Worm (Caenorhabditis elegans): ENCODE results near the gene nhr-95.

nhr-95 gene

ce11 chrV:19050438-19050837, 32.0 kb downstream of the nhr-95 start, which contains the start of gene asp-1 (continued):
- TF ChIP-seq madf-3 (GFP tag; IDR thresholded peaks at IDR 0.05) (0 out of 2 replicates have a peak, but pooled peaks have one; percentile 3), lir-1 (GFP tag; conservative IDR thresholded peaks at IDR 0.05) (no peak), ceh-100 (GFP tag; IDR thresholded peaks at IDR 0.05) (no peak), ceh-27 (GFP tag; optimal IDR thresholded peaks at IDR 0.05) (no peak), mxl-1 (tag; optimal IDR thresholded peaks at IDR 0.05) (no peak), rcor-1 (GFP tag; IDR thresholded peaks at IDR 0.05) (no peak), chd-7 (tag; optimal IDR thresholded peaks at IDR 0.05) (no peak), F22D6.2 (tag; optimal IDR thresholded peaks at IDR 0.05) (no peak), atf-7 (tag; optimal IDR thresholded peaks at IDR 0.05) (peak; percentile 53), D2030.7 (GFP tag; IDR thresholded peaks at IDR 0.05) (no peak), cebp-1 (GFP tag; IDR thresholded peaks at IDR 0.05) (no peak), cebp-1 (tag; optimal IDR thresholded peaks at IDR 0.05) (peak; percentile 30), nfya-2 (GFP tag; IDR thresholded peaks at IDR 0.05) (no peak), egl-18 (GFP tag; IDR thresholded peaks at IDR 0.05) (no peak), mel-28 (tag; optimal IDR thresholded peaks at IDR 0.05; ENCODE audit: borderline replicate concordance) (no peak), ama-1 (optimal IDR thresholded peaks at IDR 0.05) (no peak), ama-1 (GFP tag; optimal IDR thresholded peaks at IDR 0.05) (no peak), madf-10 (tag; optimal IDR thresholded peaks at IDR 0.05) (no peak), B0336.3 (GFP tag; IDR thresholded peaks at IDR 0.05) (peak; percentile 32; the same call in 1 of the 2 replicates), somi-1 (GFP tag; optimal IDR thresholded peaks at IDR 0.05) (no peak), ztf-3 (GFP tag; optimal IDR thresholded peaks at IDR 0.05) (no peak), lsl-1 (GFP tag; optimal IDR thresholded peaks at IDR 0.05) (no peak), bed-2 (GFP tag; IDR thresholded peaks at IDR 0.05) (no peak), ztf-25 (GFP tag; IDR thresholded peaks at IDR 0.05) (no peak), F33H1.4 (GFP tag; IDR thresholded peaks at IDR 0.05) (no peak), gei-17 (GFP tag; optimal IDR thresholded peaks at IDR 0.05) (no peak), lag-1 (GFP tag; IDR thresholded peaks at IDR 0.05) (no peak), nhr-27 (tag; optimal IDR thresholded peaks at IDR 0.05) (no peak), B0035.1 (tag; optimal IDR thresholded peaks at IDR 0.05) (no peak), dpl-1 (GFP tag; optimal IDR thresholded peaks at IDR 0.05) (no peak)

ce11 chrV:19049140-19050092, 33.0 kb downstream of the nhr-95 start:
- peak; percentile 39; the same call in 1 of the 2 replicates for TF ChIP-seq pbrm-1 (GFP tag; IDR thresholded peaks at IDR 0.05)
- no peak for TF ChIP-seq ama-1 (optimal IDR thresholded peaks at IDR 0.05)
- no peak for TF ChIP-seq ama-1 (GFP tag; optimal IDR thresholded peaks at IDR 0.05)
- no peak for TF ChIP-seq hlh-26 (GFP tag; conservative IDR thresholded peaks at IDR 0.05)
- 0 out of 2 replicates have a peak, but pooled peaks have one; percentile 52 for TF ChIP-seq Y53G8AR.9 (GFP tag; conservative IDR thresholded peaks at IDR 0.05)
- peak; percentile 24 for TF ChIP-seq madf-10 (tag; optimal IDR thresholded peaks at IDR 0.05)
- peak; percentile 37; the same call in 1 of the 2 replicates for TF ChIP-seq Y56A3A.18 (GFP tag; IDR thresholded peaks at IDR 0.05)
- TF ChIP-seq bed-2 (GFP tag; IDR thresholded peaks at IDR 0.05): no peak
- TF ChIP-seq F23B12.7 (tag; optimal IDR thresholded peaks at IDR 0.05; ENCODE audit: insufficient read depth): peak; percentile 27
- 0 out of 2 replicates have a peak, but pooled peaks have one; percentile 9 for TF ChIP-seq egl-44 (GFP tag; IDR thresholded peaks at IDR 0.05)
- no peak for TF ChIP-seq ztf-22 (GFP tag; optimal IDR thresholded peaks at IDR 0.05)
- 0 out of 2 replicates have a peak, but pooled peaks have one; percentile 50 for TF ChIP-seq Y95B8A.8 (GFP tag; IDR thresholded peaks at IDR 0.05)
- TF ChIP-seq F52B5.7 (tag; optimal IDR thresholded peaks at IDR 0.05): no peak
- TF ChIP-seq dox-1 (GFP tag; IDR thresholded peaks at IDR 0.05): no peak
- TF ChIP-seq Y79H2A.3 (GFP tag; conservative IDR thresholded peaks at IDR 0.05): 0 out of 2 replicates have a peak, but pooled peaks have one; percentile 48
- TF ChIP-seq fkh-3 (tag; optimal IDR thresholded peaks at IDR 0.05): no peak
- no peak for TF ChIP-seq F49E8.2 (tag; optimal IDR thresholded peaks at IDR 0.05; ENCODE audit: insufficient read depth)
- no peak for TF ChIP-seq cebp-1 (GFP tag; IDR thresholded peaks at IDR 0.05)
- TF ChIP-seq cebp-1 (tag; optimal IDR thresholded peaks at IDR 0.05): peak; percentile 32
- peak; percentile 59 for TF ChIP-seq nhr-80 (tag; optimal IDR thresholded peaks at IDR 0.05)
- TF ChIP-seq B0336.3 (GFP tag; IDR thresholded peaks at IDR 0.05): peak; percentile 56; the same call in 1 of the 2 replicates
- TF ChIP-seq F33H1.4 (GFP tag; IDR thresholded peaks at IDR 0.05): no peak
- no peak for TF ChIP-seq madf-8 (GFP tag; conservative IDR thresholded peaks at IDR 0.05)
- peak; percentile 70; the same call in 1 of the 2 replicates for TF ChIP-seq zfh-2 (GFP tag; conservative IDR thresholded peaks at IDR 0.05)
